Worm (Caenorhabditis elegans) whole organism, L4 larva: ENCODE measurements around the gene Y41D4A.1.

Experiments used
- R02D3.7 ChIP-seq: fragments of 150-350 bp; sonication (generic microtip); optimal IDR thresholded peaks from 3 replicates; lab custom pipeline; 2014; ENCODE audit warnings: missing biosample characterization, missing genetic modification characterization
- aly-2 ChIP-seq: sonication (generic microtip); optimal IDR thresholded peaks from 2 replicates; lab custom pipeline; 2018; ENCODE audit warnings: missing biosample characterization, missing genetic modification characterization
- ces-1 ChIP-seq: fragments of 150-350 bp; sonication (generic microtip); optimal IDR thresholded peaks from 4 replicates; lab custom pipeline; 2014; ENCODE audit warnings: missing biosample characterization, missing genetic modification reagents, missing genetic modification characterization
- egl-27 ChIP-seq: sonication (generic microtip); optimal IDR thresholded peaks from 3 replicates; lab custom pipeline; 2017; ENCODE audit warnings: missing biosample characterization, missing genetic modification reagents, missing genetic modification characterization
- fkh-10 ChIP-seq: fragments of 150-350 bp; optimal IDR thresholded peaks from 2 replicates; lab custom pipeline; 2014; ENCODE audit warnings: missing biosample characterization, missing genetic modification reagents, missing genetic modification characterization
- lin-1 ChIP-seq: fragments of 200-800 bp; sonication (Bioruptor generic); IDR thresholded peaks from 2 replicates; pipeline ENCODE4 v1.3.6; 2022; ENCODE audit warnings: missing genetic modification reagents, missing genetic modification characterization, missing compliant biosample characterization
- lin-13 ChIP-seq: fragments of 150-350 bp; optimal IDR thresholded peaks from 2 replicates; lab custom pipeline; 2014; ENCODE audit warnings: missing biosample characterization, missing genetic modification reagents, missing genetic modification characterization
- nhr-10 ChIP-seq: fragments of 150-350 bp; optimal IDR thresholded peaks from 2 replicates; lab custom pipeline; 2014; ENCODE audit warnings: missing biosample characterization, missing genetic modification characterization
- pha-4 ChIP-seq, 2 experiments: fragments of 150-350 bp in 1 of 2; fragments of 200-800 bp in 1 of 2; sonication (Bioruptor generic) in 1 of 2; IDR thresholded peaks in 1 of 2; optimal IDR thresholded peaks in 1 of 2; 2 replicates each; pipeline versions ENCODE4 v1.3.6 to Lab custom; 2014 to 2022; ENCODE audit warnings: missing genetic modification characterization in 2 of 2, missing genetic modification reagents in 2 of 2, missing biosample characterization in 1 of 2, missing compliant biosample characterization in 1 of 2
- rbr-2 ChIP-seq: sonication (generic microtip); optimal IDR thresholded peaks from 2 replicates; lab custom pipeline; 2016; ENCODE audit warnings: missing genotype, missing genetic modification characterization, missing compliant biosample characterization
- snpc-4 ChIP-seq: fragments of 150-350 bp; optimal IDR thresholded peaks from 2 replicates; lab custom pipeline; 2014; ENCODE audit warnings: missing biosample characterization, missing genetic modification characterization
- unc-62 ChIP-seq, 3 experiments: fragments of 150-350 bp in 1 of 3; sonication (generic microtip); optimal IDR thresholded peaks in 2 of 3; peaks in 1 of 3; 1 replicate in 1 of 3; 2 replicates in 2 of 3; lab custom pipeline; 2014 to 2017; ENCODE audit warnings: missing biosample characterization in 3 of 3, missing genetic modification characterization in 3 of 3, missing genetic modification reagents in 3 of 3, missing genotype in 1 of 3

ce11 chrIV:1751243-1751642, 20.7 kb upstream of the Y41D4A.1 start:
- TF ChIP-seq lin-1 (GFP tag; lab: Robert Waterston, UW) (no peak), egl-27 (no peak), aly-2 (tag; lab: Kevin White, UChicago) (no peak), lin-13 (no peak), ces-1 (no peak), unc-62 (GFP tag; optimal IDR thresholded peaks at IDR 0.05 in 1 of 2; lab: Kevin White, UChicago) (no peak), unc-62 (tag; optimal IDR thresholded peaks at IDR 0.05; lab: Kevin White, UChicago) (no peak), fkh-10 (GFP tag; lab: Kevin White, UChicago) (no peak), pha-4 (GFP tag; IDR thresholded peaks at IDR 0.05; lab: Robert Waterston, UW) (no peak), pha-4 (tag; optimal IDR thresholded peaks at IDR 0.05; lab: Kevin White, UChicago) (no peak), nhr-10 (tag; lab: Kevin White, UChicago) (no peak), snpc-4 (tag; lab: Kevin White, UChicago) (no peak), R02D3.7 (tag; lab: Kevin White, UChicago) (no peak), rbr-2 (no peak)
